Fruit fly (Drosophila melanogaster) Kc167 (cell line): ENCODE results near the gene CG34437.

ENCODE experiments used
- Myc ChIP-seq: fragments of >200 bp; optimal IDR thresholded peaks from 2 replicates; lab custom pipeline; 2017; ENCODE audit warnings: missing external identifiers
- Sin3A ChIP-seq: fragments of >200 bp; optimal IDR thresholded peaks from 2 replicates; lab custom pipeline; 2018; ENCODE audit warnings: missing external identifiers
- h ChIP-seq: fragments of >200 bp; optimal IDR thresholded peaks from 3 replicates; lab custom pipeline; 2018; ENCODE audit warnings: missing external identifiers
- insv ChIP-seq: fragments of >200 bp; optimal IDR thresholded peaks from 3 replicates; lab custom pipeline; 2018; ENCODE audit warnings: missing external identifiers
- psq ChIP-seq: fragments of >200 bp; optimal IDR thresholded peaks from 2 replicates; lab custom pipeline; 2017; ENCODE audit warnings: missing external identifiers
- ttk ChIP-seq: sonication (Bioruptor generic); optimal IDR thresholded peaks from 2 replicates; lab custom pipeline; 2017; ENCODE audit warnings: missing external identifiers

The CG34437 gene

DNA sequence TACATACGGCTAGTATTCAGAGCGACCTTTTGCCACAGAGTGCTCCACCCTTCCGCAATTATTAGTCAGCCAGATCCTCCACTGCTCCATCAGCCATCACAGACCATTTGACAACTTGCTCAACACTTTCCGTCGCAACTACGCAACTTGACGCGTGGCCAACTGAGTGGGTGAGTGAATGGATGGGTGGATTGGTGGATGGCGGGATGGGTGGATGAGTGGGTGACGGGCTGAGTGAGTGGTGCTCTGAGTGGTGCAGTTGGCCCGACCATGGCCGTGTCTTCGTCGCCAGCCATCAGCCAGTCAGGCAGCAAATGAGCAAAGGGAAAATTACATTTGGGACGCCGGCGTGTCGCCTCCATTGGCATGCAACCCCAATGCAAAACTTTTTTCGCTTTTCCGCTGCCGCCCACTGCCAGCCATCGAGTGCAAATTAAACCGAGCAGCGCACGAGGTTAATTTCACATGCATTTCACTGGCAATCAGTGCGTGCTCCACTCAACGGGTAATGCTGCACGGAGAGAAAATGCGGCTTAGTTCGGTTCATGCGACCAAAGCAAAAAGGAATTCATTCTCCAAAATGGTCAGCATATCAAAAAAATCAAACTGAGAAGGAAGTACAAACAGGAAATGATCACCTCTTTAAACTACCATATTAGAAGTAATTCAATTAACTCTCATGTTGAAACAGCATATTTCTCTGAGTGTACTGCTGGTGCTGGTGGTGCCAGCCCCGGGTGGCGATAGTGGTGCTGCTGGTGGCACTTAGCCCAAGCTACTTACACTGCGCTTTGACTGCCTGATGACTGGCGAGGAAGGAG lies 24.6 kb downstream of the CG34437 start:
- TF ChIP-seq psq (lab: Kevin White, UChicago) (no peak), ttk (lab: Kevin White, UChicago) (no peak), Myc (lab: Kevin White, UChicago) (no peak), h (no peak), insv (lab: Kevin White, UChicago) (no peak), Sin3A (no peak)

DNA sequence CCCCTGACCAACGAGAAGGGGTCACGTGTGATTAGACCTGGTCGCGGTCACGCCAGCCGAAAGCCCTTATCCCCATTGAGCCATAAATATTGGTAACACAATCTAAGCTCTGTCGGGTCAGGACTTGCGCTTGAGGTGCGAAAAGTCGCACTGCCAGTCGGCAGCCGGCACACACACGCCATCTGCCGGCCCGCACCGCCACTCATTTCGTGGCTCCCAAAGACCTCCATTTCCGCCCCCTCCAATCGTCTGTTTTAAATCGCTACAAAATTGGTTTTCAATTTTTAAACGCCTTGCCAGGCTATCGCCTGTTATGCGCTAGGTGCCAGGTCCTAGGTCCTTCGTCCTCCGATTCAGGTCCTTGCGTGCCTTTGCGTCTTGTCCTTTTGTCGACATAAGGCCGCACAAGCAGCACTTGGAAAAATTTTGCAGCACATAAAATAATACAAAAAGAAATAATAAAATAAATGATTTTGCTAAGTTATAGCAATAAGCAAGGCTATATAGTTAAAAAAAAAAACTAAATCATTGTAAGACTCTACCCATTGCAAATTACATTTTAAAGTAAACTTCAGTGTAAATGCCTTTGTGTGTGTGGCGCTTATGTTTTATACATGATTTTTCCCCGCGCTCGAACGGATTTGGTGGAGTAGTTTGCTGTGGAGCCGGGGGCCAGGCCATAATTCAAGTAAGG lies 33.8 kb downstream of the CG34437 start:
- no peak for TF ChIP-seq Myc (lab: Kevin White, UChicago)
- no peak for TF ChIP-seq h
- no peak for TF ChIP-seq ttk (lab: Kevin White, UChicago)
- no peak for TF ChIP-seq psq (lab: Kevin White, UChicago)
- no peak for TF ChIP-seq Sin3A
- no peak for TF ChIP-seq insv (lab: Kevin White, UChicago)

dm6 chr3R:28323718-28324350 lies 40.3 kb downstream of the CG34437 start:
- TF ChIP-seq Myc (lab: Kevin White, UChicago) (no peak), ttk (lab: Kevin White, UChicago) (no peak), Sin3A (no peak), psq (lab: Kevin White, UChicago) (no peak)

DNA sequence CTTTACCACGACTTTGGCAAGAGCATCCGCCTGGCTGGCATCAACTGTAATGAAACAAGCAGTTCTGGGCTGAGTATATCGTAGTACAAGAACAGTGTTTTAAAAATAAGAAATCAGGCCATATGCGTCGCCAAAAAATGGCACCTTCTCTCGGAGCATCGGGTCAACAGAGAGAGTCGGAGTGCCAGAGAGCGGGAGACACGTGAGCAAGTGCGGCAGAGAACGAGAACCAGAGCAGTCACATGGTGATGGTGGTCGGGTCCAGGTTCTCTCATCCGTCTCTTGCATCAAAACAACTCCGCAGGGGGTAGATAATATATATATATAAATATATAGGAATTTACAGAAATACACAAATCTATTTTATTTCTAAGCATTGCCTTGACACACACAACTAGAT lies 41.3 kb downstream of the CG34437 start:
- TF ChIP-seq h: no peak
- no peak for TF ChIP-seq insv (lab: Kevin White, UChicago)
- no peak for TF ChIP-seq ttk (lab: Kevin White, UChicago)
- no peak for TF ChIP-seq psq (lab: Kevin White, UChicago)
- no peak for TF ChIP-seq Sin3A
- no peak for TF ChIP-seq Myc (lab: Kevin White, UChicago)

DNA sequence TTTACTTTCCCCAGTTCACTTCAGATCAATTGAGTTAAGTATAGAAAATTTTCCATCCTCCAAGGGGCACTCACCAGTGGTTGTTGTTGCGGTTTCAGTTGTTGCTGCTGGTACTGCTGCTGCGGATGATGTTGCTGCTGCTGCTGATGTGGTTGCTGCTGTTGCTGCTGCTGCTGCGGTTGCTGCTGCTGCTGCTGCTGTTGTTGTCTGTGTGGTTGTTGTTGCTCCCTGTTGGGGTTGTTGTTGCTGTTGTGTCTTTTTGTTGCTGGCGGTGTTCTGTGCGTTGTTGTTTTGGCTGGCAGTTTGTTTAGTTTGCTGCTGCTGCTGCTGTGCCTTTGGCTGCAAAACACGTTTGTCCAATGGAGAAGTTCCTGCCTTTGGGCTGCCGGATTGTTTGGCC lies 41.9 kb downstream of the CG34437 start:
- TF ChIP-seq h (no peak), Myc (lab: Kevin White, UChicago) (no peak), psq (lab: Kevin White, UChicago) (no peak), insv (lab: Kevin White, UChicago) (no peak), Sin3A (no peak), ttk (lab: Kevin White, UChicago) (no peak)

- no peak for TF ChIP-seq ttk (lab: Kevin White, UChicago)
- no peak for TF ChIP-seq h
- no peak for TF ChIP-seq Sin3A
- no peak for TF ChIP-seq psq (lab: Kevin White, UChicago)
- no peak for TF ChIP-seq Myc (lab: Kevin White, UChicago)
- no peak for TF ChIP-seq insv (lab: Kevin White, UChicago)
Observed at dm6 chr3R:28326150-28326965, 42.8 kb downstream of the CG34437 start.

DNA sequence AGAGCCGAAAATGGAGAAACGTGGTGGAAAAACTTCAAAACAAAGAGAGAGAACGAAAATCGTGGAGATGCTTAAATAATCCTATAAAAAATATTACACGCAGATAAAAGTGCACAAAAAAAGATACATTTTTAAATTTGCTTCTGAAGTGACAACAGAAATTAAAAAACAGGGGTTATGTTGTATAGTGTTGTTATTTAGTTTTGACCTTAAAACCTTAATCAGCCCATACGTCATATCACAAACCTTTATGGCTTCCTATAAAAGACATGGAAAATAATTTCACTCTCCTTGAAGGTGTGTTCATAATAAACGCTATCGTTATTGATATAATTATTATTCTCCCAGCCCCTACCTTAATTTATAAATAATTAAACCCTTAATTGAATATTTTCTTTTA lies 43.6 kb downstream of the CG34437 start:
- TF ChIP-seq Myc (lab: Kevin White, UChicago) (no peak), ttk (lab: Kevin White, UChicago) (no peak), h (no peak), Sin3A (no peak), insv (lab: Kevin White, UChicago) (no peak), psq (lab: Kevin White, UChicago) (no peak)

- TF ChIP-seq h: no peak
Observed at dm6 chr3R:28327709-28328467, 44.4 kb downstream of the CG34437 start.

DNA sequence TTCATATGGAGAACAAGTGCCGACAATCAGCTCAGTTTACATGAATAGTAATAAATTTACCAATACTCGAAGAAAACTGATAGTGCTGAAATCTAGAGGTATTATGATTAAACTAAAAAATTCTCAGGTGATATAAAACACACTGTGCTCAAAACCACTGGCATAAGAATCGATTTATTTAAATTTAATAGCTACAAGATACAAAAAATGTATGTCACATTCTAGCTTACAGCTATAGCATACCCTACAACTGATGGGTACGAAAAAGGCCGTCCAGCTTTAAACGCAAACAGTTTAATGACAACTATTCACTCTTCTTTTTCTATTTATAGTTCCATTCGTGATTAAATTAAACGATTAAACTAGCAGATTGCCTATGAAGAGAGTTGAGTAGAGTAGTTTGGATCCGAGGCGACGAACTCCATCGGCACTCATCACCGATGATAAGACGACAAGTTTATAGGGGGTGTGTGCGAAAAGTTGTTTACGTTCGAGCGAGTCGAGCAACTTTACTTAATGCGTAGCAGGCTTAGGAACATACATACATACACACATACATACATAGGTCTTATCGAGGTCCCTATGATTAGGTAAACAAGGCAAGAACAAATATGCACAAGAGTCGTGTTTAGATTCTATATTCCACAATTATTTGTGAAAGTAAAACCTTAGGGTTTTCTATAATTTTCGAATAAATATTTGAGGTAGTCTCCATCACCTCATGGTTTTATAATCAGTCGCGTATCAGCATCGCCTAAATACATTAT lies 45.4 kb downstream of the CG34437 start:
- TF ChIP-seq psq (lab: Kevin White, UChicago): no peak
- TF ChIP-seq Sin3A: no peak
- no peak for TF ChIP-seq insv (lab: Kevin White, UChicago)
- no peak for TF ChIP-seq ttk (lab: Kevin White, UChicago)

dm6 chr3R:28330266-28331125 lies 47.0 kb downstream of the CG34437 start:
- no peak for TF ChIP-seq h
- TF ChIP-seq insv (lab: Kevin White, UChicago): no peak
- no peak for TF ChIP-seq Sin3A
- TF ChIP-seq ttk (lab: Kevin White, UChicago): no peak
- TF ChIP-seq psq (lab: Kevin White, UChicago): no peak
- TF ChIP-seq Myc (lab: Kevin White, UChicago): no peak
